Fruit fly (Drosophila melanogaster) whole organism, embryonic: Measurements from ENCODE around the gene PIG-S.

Experiments
- Antp ChIP-seq: fragments of 200-800 bp; sonication (Bioruptor generic); optimal IDR thresholded peaks from 3 replicates; lab custom pipeline; 2016; ENCODE audit warnings: missing biosample characterization, missing genetic modification characterization
- Bdp1 ChIP-seq: fragments of 200-800 bp; sonication (Bioruptor generic); optimal IDR thresholded peaks from 3 replicates; lab custom pipeline; 2016; ENCODE audit warnings: missing biosample characterization, missing genetic modification characterization
- CG10209 ChIP-seq: fragments of 200-800 bp; sonication (Bioruptor generic); optimal IDR thresholded peaks from 3 replicates; lab custom pipeline; 2017; ENCODE audit warnings: missing biosample characterization, mild to moderate bottlenecking, missing genetic modification characterization, missing genetic modification reagents
- CG10979 ChIP-seq: fragments of 200-800 bp; sonication (Bioruptor generic); optimal IDR thresholded peaks from 2 replicates; lab custom pipeline; 2018; ENCODE audit warnings: missing biosample characterization, mild to moderate bottlenecking, missing genetic modification characterization, moderate library complexity
- CG12155 ChIP-seq: fragments of 200-800 bp; sonication (Bioruptor generic); optimal IDR thresholded peaks from 3 replicates; lab custom pipeline; 2016; ENCODE audit warnings: missing biosample characterization, missing genetic modification characterization
- CG12299 ChIP-seq: fragments of 200-800 bp; sonication (Bioruptor generic); optimal IDR thresholded peaks from 2 replicates; lab custom pipeline; 2018; ENCODE audit warnings: missing biosample characterization, mild to moderate bottlenecking, missing genetic modification characterization
- CG12744 ChIP-seq: fragments of 200-800 bp; sonication (Bioruptor generic); optimal IDR thresholded peaks from 2 replicates; lab custom pipeline; 2016; ENCODE audit warnings: missing biosample characterization, missing genetic modification characterization
- CG12769 ChIP-seq: fragments of 200-800 bp; sonication (Bioruptor generic); optimal IDR thresholded peaks from 2 replicates; lab custom pipeline; 2019; ENCODE audit warnings: missing biosample characterization, mild to moderate bottlenecking, missing genetic modification characterization, moderate library complexity
- CG14050 ChIP-seq: fragments of 200-800 bp; sonication (Bioruptor generic); IDR thresholded peaks from 3 replicates; pipeline ENCODE4 v1.3.6; 2022; ENCODE audit warnings: missing biosample characterization, missing genetic modification characterization
- CG15514 ChIP-seq: fragments of 200-800 bp; sonication (Bioruptor generic); optimal IDR thresholded peaks from 3 replicates; lab custom pipeline; 2017; ENCODE audit warnings: missing biosample characterization, missing genetic modification characterization, mild to moderate bottlenecking, moderate library complexity, missing genetic modification reagents
- CG16779 ChIP-seq: fragments of 200-800 bp; sonication (Bioruptor generic); IDR thresholded peaks from 2 replicates; pipeline ENCODE4 v1.3.6; 2022; ENCODE audit warnings: missing biosample characterization, missing genetic modification characterization
- CG17568 ChIP-seq: fragments of 200-800 bp; sonication (Bioruptor generic); optimal IDR thresholded peaks from 2 replicates; lab custom pipeline; 2018; ENCODE audit warnings: missing biosample characterization, mild to moderate bottlenecking, missing genetic modification characterization, moderate library complexity
- CG17829 ChIP-seq: fragments of 200-800 bp; optimal IDR thresholded peaks from 2 replicates; lab custom pipeline; 2019; ENCODE audit warnings: missing biosample characterization, mild to moderate bottlenecking, missing genetic modification characterization, moderate library complexity
- CG30020 ChIP-seq: fragments of 200-800 bp; optimal IDR thresholded peaks from 2 replicates; lab custom pipeline; 2019; ENCODE audit warnings: missing biosample characterization, mild to moderate bottlenecking, missing genetic modification characterization, moderate library complexity
- CG32532 ChIP-seq: fragments of 200-800 bp; sonication (Bioruptor generic); IDR thresholded peaks from 2 replicates; pipeline ENCODE4 v1.3.6; 2022; ENCODE audit warnings: missing biosample characterization, missing genetic modification characterization
- CG3281 ChIP-seq: fragments of 200-800 bp; sonication (Bioruptor generic); optimal IDR thresholded peaks from 3 replicates; lab custom pipeline; 2017; ENCODE audit warnings: missing biosample characterization, mild to moderate bottlenecking, missing genetic modification characterization
- CG4404 ChIP-seq: fragments of 200-800 bp; sonication (Bioruptor generic); IDR thresholded peaks from 2 replicates; pipeline ENCODE4 v1.3.6; 2022; ENCODE audit warnings: missing biosample characterization, missing genetic modification characterization
- CG4617 ChIP-seq: fragments of 200-800 bp; sonication (Bioruptor generic); optimal IDR thresholded peaks from 3 replicates; lab custom pipeline; 2016; ENCODE audit warnings: missing biosample characterization, missing genetic modification characterization, borderline replicate concordance
- CG6683 ChIP-seq: fragments of 200-800 bp; sonication (Bioruptor generic); optimal IDR thresholded peaks from 2 replicates; lab custom pipeline; 2017; ENCODE audit warnings: missing biosample characterization, mild to moderate bottlenecking, missing genetic modification characterization, missing genetic modification reagents
- CG6689 ChIP-seq: fragments of 200-800 bp; sonication (Bioruptor generic); IDR thresholded peaks from 2 replicates; pipeline ENCODE4 v1.3.6; 2022; ENCODE audit warnings: missing biosample characterization, missing genetic modification characterization
- CG6791 ChIP-seq: fragments of 200-800 bp; sonication (Bioruptor generic); IDR thresholded peaks from 3 replicates; pipeline ENCODE4 v1.3.6; 2022; ENCODE audit warnings: missing biosample characterization, missing genetic modification characterization; ENCODE audit not compliant: partially characterized antibody
- CG8924 ChIP-seq: fragments of 200-800 bp; optimal IDR thresholded peaks from 3 replicates; lab custom pipeline; 2019; ENCODE audit warnings: missing biosample characterization, mild to moderate bottlenecking, missing genetic modification characterization, moderate library complexity
- Camta ChIP-seq: fragments of 200-800 bp; sonication (Bioruptor generic); optimal IDR thresholded peaks from 2 replicates; lab custom pipeline; 2016; ENCODE audit warnings: missing biosample characterization, missing genetic modification characterization
- Doc3 ChIP-seq: fragments of 200-800 bp; sonication (Bioruptor generic); IDR thresholded peaks from 3 replicates; pipeline ENCODE4 v1.3.6; 2022; ENCODE audit warnings: missing biosample characterization, missing genetic modification characterization; ENCODE audit not compliant: partially characterized antibody
- Ets97D ChIP-seq: fragments of 200-800 bp; sonication (Bioruptor generic); optimal IDR thresholded peaks from 3 replicates; lab custom pipeline; 2016; ENCODE audit warnings: missing biosample characterization, missing genetic modification characterization
- Gug ChIP-seq: fragments of 200-800 bp; sonication (Bioruptor generic); IDR thresholded peaks from 4 replicates; pipeline ENCODE4 v1.3.6; 2022; ENCODE audit warnings: missing biosample characterization, missing genetic modification characterization
- Hand ChIP-seq: fragments of 200-800 bp; sonication (Bioruptor generic); optimal IDR thresholded peaks from 2 replicates; lab custom pipeline; 2017; ENCODE audit warnings: mild to moderate bottlenecking, missing biosample characterization, missing genetic modification reagents, missing genetic modification characterization
- Max ChIP-seq: fragments of 200-800 bp; sonication (Bioruptor generic); optimal IDR thresholded peaks from 2 replicates; lab custom pipeline; 2016; ENCODE audit warnings: missing biosample characterization, mild to moderate bottlenecking, missing genetic modification characterization
- Med ChIP-seq: fragments of 200-800 bp; sonication (Bioruptor generic); peaks from one replicate; lab custom pipeline; 2016; ENCODE audit warnings: missing biosample characterization, missing genetic modification characterization, mild to moderate bottlenecking, inconsistent platforms, moderate library complexity
- Mes4 ChIP-seq: fragments of 200-800 bp; sonication (Bioruptor generic); optimal IDR thresholded peaks from 2 replicates; lab custom pipeline; 2016; ENCODE audit warnings: missing biosample characterization, missing genetic modification characterization
- Ravus ChIP-seq: fragments of 200-800 bp; sonication (Bioruptor generic); IDR thresholded peaks from 2 replicates; pipeline ENCODE4 v1.3.6; 2022; ENCODE audit warnings: missing biosample characterization, missing genetic modification characterization
- Rx ChIP-seq: fragments of 200-800 bp; sonication (Bioruptor generic); IDR thresholded peaks from 2 replicates; pipeline ENCODE4 v1.3.6; 2022; ENCODE audit warnings: missing biosample characterization, missing genetic modification characterization
- Sin3A ChIP-seq: fragments of >200 bp; optimal IDR thresholded peaks from 2 replicates; lab custom pipeline; 2018
- Tbp ChIP-seq: fragments of >200 bp; optimal IDR thresholded peaks from 2 replicates; lab custom pipeline; 2018; ENCODE audit warnings: missing biosample characterization, missing genetic modification characterization
- Usf ChIP-seq: fragments of 200-800 bp; sonication (Bioruptor generic); optimal IDR thresholded peaks from 2 replicates; lab custom pipeline; 2017; ENCODE audit warnings: missing genotype, missing biosample characterization, missing genetic modification characterization
- Vsx1 ChIP-seq: fragments of 200-800 bp; sonication (Bioruptor generic); optimal IDR thresholded peaks from 2 replicates; lab custom pipeline; 2017; ENCODE audit warnings: missing biosample characterization, mild to moderate bottlenecking, missing genetic modification characterization, missing genetic modification reagents
- amos ChIP-seq: fragments of 200-800 bp; sonication (Bioruptor generic); IDR thresholded peaks from 2 replicates; pipeline ENCODE4 v1.3.6; 2022; ENCODE audit warnings: missing biosample characterization, missing genetic modification characterization; ENCODE audit not compliant: partially characterized antibody
- br ChIP-seq: fragments of >200 bp; optimal IDR thresholded peaks from 2 replicates; lab custom pipeline; 2017
- cad ChIP-seq: fragments of >200 bp; optimal IDR thresholded peaks from 2 replicates; lab custom pipeline; 2017; ENCODE audit warnings: missing biosample characterization, missing genetic modification characterization
- chinmo ChIP-seq: fragments of 200-800 bp; sonication (Bioruptor generic); IDR thresholded peaks from 4 replicates; pipeline ENCODE4 v1.3.6; 2022; ENCODE audit warnings: missing biosample characterization, missing genetic modification characterization; ENCODE audit not compliant: partially characterized antibody
- chn ChIP-seq: fragments of 200-800 bp; sonication (Bioruptor generic); optimal IDR thresholded peaks from 2 replicates; lab custom pipeline; 2016; ENCODE audit warnings: missing biosample characterization, missing genetic modification characterization
- croc ChIP-seq: fragments of 200-800 bp; sonication (Bioruptor generic); conservative IDR thresholded peaks from 3 replicates; pipeline ENCODE4 v1.3.6; 2022; ENCODE audit warnings: missing biosample characterization, missing genetic modification characterization
- fu2 ChIP-seq: fragments of 200-800 bp; sonication (Bioruptor generic); optimal IDR thresholded peaks from 2 replicates; lab custom pipeline; 2016; ENCODE audit warnings: missing biosample characterization, missing genetic modification characterization
- h ChIP-seq: fragments of >200 bp; optimal IDR thresholded peaks from 2 replicates; lab custom pipeline; 2017
- ham ChIP-seq: fragments of 200-800 bp; sonication (Bioruptor generic); IDR thresholded peaks from 2 replicates; pipeline ENCODE4 v1.3.6; 2022; ENCODE audit warnings: missing biosample characterization, missing genetic modification characterization
- ind ChIP-seq: fragments of 200-800 bp; sonication (Bioruptor generic); optimal IDR thresholded peaks from 3 replicates; lab custom pipeline; 2016; ENCODE audit warnings: missing biosample characterization, missing genetic modification characterization
- org-1 ChIP-seq: fragments of 200-800 bp; sonication (Bioruptor generic); optimal IDR thresholded peaks from 2 replicates; lab custom pipeline; 2017; ENCODE audit warnings: missing biosample characterization, missing genetic modification characterization
- p53 ChIP-seq: fragments of 200-800 bp; sonication (Bioruptor generic); optimal IDR thresholded peaks from 2 replicates; lab custom pipeline; 2016; ENCODE audit warnings: missing biosample characterization, missing genetic modification characterization
- sim ChIP-seq: fragments of 200-800 bp; sonication (Bioruptor generic); IDR thresholded peaks from 2 replicates; pipeline ENCODE4 v1.3.6; 2022; ENCODE audit warnings: missing biosample characterization, missing genetic modification characterization
- tgo ChIP-seq: fragments of 200-800 bp; sonication (Bioruptor generic); IDR thresholded peaks from 3 replicates; pipeline ENCODE4 v1.3.6; 2022; ENCODE audit warnings: missing biosample characterization, missing genetic modification characterization

Gene PIG-S

dm6 chr3R:24944920-24945853 is 27.5 kb upstream of the PIG-S start, which contains the start of the genes ssh and Nmnat (continued):
- TF ChIP-seq br (lab: Kevin White, UChicago) (no peak), Tbp (GFP tag; lab: Kevin White, UChicago) (no peak), CG8924 (tag; lab: Kevin White, UChicago) (peak; percentile 62), CG6689 (GFP tag; lab: Robert Waterston, UW) (no peak; the same call in 1 of the 2 replicates), Med (GFP tag; lab: Kevin White, UChicago) (peak; percentile 84), amos (GFP tag; lab: Robert Waterston, UW) (peak; percentile 91), chinmo (GFP tag; lab: Robert Waterston, UW) (peak; percentile 19; the same call in 1 of the 4 replicates), CG4617 (GFP tag; lab: Kevin White, UChicago) (peak; percentile 55), Mes4 (GFP tag; lab: Kevin White, UChicago) (no peak), Rx (GFP tag; lab: Robert Waterston, UW) (no peak), Ravus (no peak), CG10979 (tag; lab: Kevin White, UChicago) (peak; percentile 26), Vsx1 (GFP tag; lab: Kevin White, UChicago) (no peak), CG10209 (GFP tag; lab: Kevin White, UChicago) (peak; percentile 5), ind (GFP tag; lab: Kevin White, UChicago) (peak; percentile 2), org-1 (GFP tag; lab: Kevin White, UChicago) (no peak), CG12299 (tag; lab: Kevin White, UChicago) (no peak), Sin3A (lab: Kevin White, UChicago) (peak; percentile 98), cad (no peak), Camta (peak; percentile 12), CG30020 (tag; lab: Kevin White, UChicago) (peak; percentile 63), Usf (GFP tag; lab: Kevin White, UChicago) (no peak), Gug (GFP tag; lab: Robert Waterston, UW) (peak; percentile 15; the same call in 1 of the 4 replicates), CG17568 (GFP tag; lab: Kevin White, UChicago) (no peak), Max (GFP tag; lab: Kevin White, UChicago) (peak; percentile 48), fu2 (no peak), CG6791 (peak; percentile 88), CG12744 (GFP tag; lab: Kevin White, UChicago) (peak; percentile 24), ham (GFP tag; lab: Robert Waterston, UW) (no peak), CG17829 (peak; percentile 54), tgo (GFP tag; lab: Robert Waterston, UW) (no peak), sim (GFP tag; lab: Robert Waterston, UW) (no peak), Doc3 (GFP tag; lab: Robert Waterston, UW) (peak; percentile 86), CG6683 (no peak), CG32532 (no peak), croc (GFP tag; lab: Robert Waterston, UW) (no peak), CG4404 (no peak), CG16779 (GFP tag; lab: Robert Waterston, UW) (no peak), Antp (no peak), Ets97D (GFP tag; lab: Kevin White, UChicago) (peak; percentile 85), CG14050 (GFP tag; lab: Robert Waterston, UW) (no peak), CG12155 (peak; percentile 49), Hand (GFP tag; lab: Kevin White, UChicago) (no peak), chn (GFP tag; lab: Kevin White, UChicago) (no peak), h (no peak), CG3281 (GFP tag; lab: Kevin White, UChicago) (peak; percentile 44), CG15514 (GFP tag; lab: Kevin White, UChicago) (peak; percentile 70), Bdp1 (GFP tag; lab: Kevin White, UChicago) (no peak), p53 (GFP tag; lab: Kevin White, UChicago) (no peak), CG12769 (no peak)
